Worm (Caenorhabditis elegans) whole organism, late embryonic: ENCODE measurements around the gene srh-3.

ENCODE experiments used
- fkh-6 ChIP-seq: sonication (generic microtip); optimal IDR thresholded peaks from 2 replicates; lab custom pipeline; 2016; ENCODE audit warnings: missing genetic modification characterization, missing compliant biosample characterization
- sdc-2 ChIP-seq: sonication (generic microtip); optimal IDR thresholded peaks from 2 replicates; lab custom pipeline; 2016; ENCODE audit warnings: missing genotype, missing genetic modification characterization, missing compliant biosample characterization

DNA sequence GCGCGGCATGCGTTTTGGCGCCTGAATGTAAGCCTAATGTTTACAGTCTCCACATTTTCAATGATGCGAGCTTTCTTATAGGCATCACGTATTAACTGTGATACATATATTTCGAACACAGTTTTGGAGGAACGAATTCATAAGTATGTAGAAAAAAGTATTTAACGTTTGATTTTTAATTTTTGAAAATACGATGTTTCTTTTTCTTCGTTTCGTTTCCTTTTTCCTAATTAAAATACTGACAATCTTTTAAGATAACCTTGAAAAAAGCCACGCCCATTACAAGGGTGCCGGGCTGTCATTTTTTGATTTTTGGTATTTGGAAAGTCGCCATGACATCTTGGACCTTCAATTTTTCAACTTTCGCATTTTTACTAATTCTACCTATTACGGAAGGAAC is 17.5 kb upstream of the srh-3 start, which contains the start of gene K04F1.9:
- no peak for TF ChIP-seq fkh-6 (tag; lab: Kevin White, UChicago)
- no peak for TF ChIP-seq sdc-2
